Worm (Caenorhabditis elegans): ENCODE measurements around the gene elks-1.

DNA sequence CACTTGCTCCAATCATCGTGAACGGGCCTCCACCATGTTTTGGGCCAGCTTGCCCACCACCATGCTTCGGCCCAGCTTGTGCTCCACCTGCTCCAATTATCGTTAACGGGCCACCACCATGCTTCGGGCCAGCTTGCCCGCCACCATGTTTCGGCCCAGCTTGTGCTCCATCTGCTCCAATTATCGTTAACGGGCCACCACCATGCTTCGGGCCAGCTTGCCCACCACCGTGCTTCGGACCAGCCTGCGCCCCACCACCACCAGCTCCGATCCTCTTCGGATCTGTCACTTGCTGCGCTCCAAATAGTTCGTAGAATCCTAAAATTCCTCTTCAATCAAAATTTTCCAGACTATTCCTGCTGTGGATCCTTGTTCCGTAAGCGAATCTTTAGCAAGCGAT lies 50.6 kb downstream of the elks-1 start:
- TF ChIP-seq pqm-1 (tag; optimal IDR thresholded peaks at IDR 0.05) (no peak), pha-4 (tag; optimal IDR thresholded peaks at IDR 0.05) (no peak), nfya-1 (tag; optimal IDR thresholded peaks at IDR 0.05) (no peak), nhr-11 (tag; optimal IDR thresholded peaks at IDR 0.05) (no peak), ama-1 (optimal IDR thresholded peaks at IDR 0.05) (no peak), F13H6.1 (tag; optimal IDR thresholded peaks at IDR 0.05) (no peak), C38D4.7 (GFP tag; optimal IDR thresholded peaks at IDR 0.05) (no peak), mec-3 (tag; optimal IDR thresholded peaks at IDR 0.05; ENCODE audit: borderline replicate concordance) (no peak), hlh-15 (tag; optimal IDR thresholded peaks at IDR 0.05) (no peak), K02D7.2 (tag; optimal IDR thresholded peaks at IDR 0.05) (no peak), tbx-7 (tag; optimal IDR thresholded peaks at IDR 0.05) (no peak), tbx-2 (tag; optimal IDR thresholded peaks at IDR 0.05) (no peak), ceh-2 (tag; optimal IDR thresholded peaks at IDR 0.05) (no peak), pax-1 (tag; optimal IDR thresholded peaks at IDR 0.05) (no peak)

Data from whole organism, late embryonic.